Worm (Caenorhabditis elegans): ENCODE measurements around the gene C17H12.3.

Gene C17H12.3

ce11 chrIV:6757614-6758013 is 37.8 kb downstream of the C17H12.3 start:
- TF ChIP-seq fax-1 (tag; optimal IDR thresholded peaks at IDR 0.05) (no peak), hlh-8 (tag; optimal IDR thresholded peaks at IDR 0.05) (no peak), unc-42 (tag; optimal IDR thresholded peaks at IDR 0.05) (no peak), rnt-1 (tag; optimal IDR thresholded peaks at IDR 0.05) (no peak), sdc-2 (tag; optimal IDR thresholded peaks at IDR 0.05) (no peak), C08G9.2 (tag; optimal IDR thresholded peaks at IDR 0.05) (no peak), K02D7.2 (tag; optimal IDR thresholded peaks at IDR 0.05) (no peak), ceh-34 (tag; optimal IDR thresholded peaks at IDR 0.05) (no peak)

- no peak for TF ChIP-seq Y22D7AL.16 (tag; optimal IDR thresholded peaks at IDR 0.05)
- TF ChIP-seq ztf-16 (tag; optimal IDR thresholded peaks at IDR 0.05): no peak
- TF ChIP-seq gmeb-2 (tag; optimal IDR thresholded peaks at IDR 0.05): no peak
- no peak for TF ChIP-seq F13H6.1 (tag; optimal IDR thresholded peaks at IDR 0.05)
- no peak for TF ChIP-seq sdc-2 (tag; optimal IDR thresholded peaks at IDR 0.05)
- no peak for TF ChIP-seq zip-5 (tag; optimal IDR thresholded peaks at IDR 0.05)
- no peak for TF ChIP-seq ceh-30 (tag; optimal IDR thresholded peaks at IDR 0.05)
- no peak for TF ChIP-seq syd-9 (tag; optimal IDR thresholded peaks at IDR 0.05)
Measured at ce11 chrIV:6757011-6757410, 38.4 kb downstream of the C17H12.3 start, which contains the start of gene usp-4. Gene usp-4 (plus strand): TSS chrIV:6757311.

ce11 chrIV:6756374-6756773 is 39.1 kb downstream of the C17H12.3 start:
- TF ChIP-seq zip-5 (tag; optimal IDR thresholded peaks at IDR 0.05): peak; percentile 50
- TF ChIP-seq ztf-16 (tag; optimal IDR thresholded peaks at IDR 0.05): peak; percentile 60
- peak; percentile 92 for TF ChIP-seq ceh-31 (tag; optimal IDR thresholded peaks at IDR 0.05)
- TF ChIP-seq elt-4 (tag; optimal IDR thresholded peaks at IDR 0.05): no peak
- TF ChIP-seq ceh-30 (tag; optimal IDR thresholded peaks at IDR 0.05): no peak
- peak; percentile 32 for TF ChIP-seq pag-3 (tag; optimal IDR thresholded peaks at IDR 0.05; ENCODE audit: borderline replicate concordance)
- TF ChIP-seq F13H6.1 (tag; optimal IDR thresholded peaks at IDR 0.05): peak; percentile 86
- TF ChIP-seq ceh-18 (tag; optimal IDR thresholded peaks at IDR 0.05): peak; percentile 92
- TF ChIP-seq tbx-7 (tag; optimal IDR thresholded peaks at IDR 0.05): peak; percentile 44
- TF ChIP-seq hlh-30 (tag; optimal IDR thresholded peaks at IDR 0.05; ENCODE audit: insufficient read depth): no peak
- TF ChIP-seq T23F11.4 (GFP tag; optimal IDR thresholded peaks at IDR 0.05): peak; percentile 71
- TF ChIP-seq nhr-232 (tag; optimal IDR thresholded peaks at IDR 0.05): peak; percentile 67
- peak; percentile 25; the same call in 1 of the 2 replicates for TF ChIP-seq sox-2 (GFP tag; IDR thresholded peaks at IDR 0.05)
- TF ChIP-seq ceh-6 (GFP tag; optimal IDR thresholded peaks at IDR 0.05): peak; percentile 63
- TF ChIP-seq K02D7.2 (tag; optimal IDR thresholded peaks at IDR 0.05): peak; percentile 78
- TF ChIP-seq npax-4 (tag; optimal IDR thresholded peaks at IDR 0.05): peak; percentile 54
- peak; percentile 92 for TF ChIP-seq ceh-14 (tag; optimal IDR thresholded peaks at IDR 0.05)
- TF ChIP-seq dmd-4 (tag; optimal IDR thresholded peaks at IDR 0.05; ENCODE audit: borderline replicate concordance): peak; percentile 84
- peak; percentile 75 for TF ChIP-seq rnt-1 (tag; optimal IDR thresholded peaks at IDR 0.05)
- TF ChIP-seq pros-1 (tag; optimal IDR thresholded peaks at IDR 0.05): peak; percentile 41
- TF ChIP-seq ama-1 (optimal IDR thresholded peaks at IDR 0.05): no peak
- TF ChIP-seq ceh-19 (GFP tag; optimal IDR thresholded peaks at IDR 0.05): peak; percentile 90
- TF ChIP-seq ceh-34 (tag; optimal IDR thresholded peaks at IDR 0.05): peak; percentile 86
- peak; percentile 57 for TF ChIP-seq ceh-24 (tag; optimal IDR thresholded peaks at IDR 0.05)
- TF ChIP-seq nhr-11 (tag; optimal IDR thresholded peaks at IDR 0.05): no peak
- peak; percentile 74 for TF ChIP-seq unc-3 (GFP tag; conservative IDR thresholded peaks at IDR 0.05)
- peak; percentile 75 for TF ChIP-seq unc-3 (tag; optimal IDR thresholded peaks at IDR 0.05)
- TF ChIP-seq hlh-8 (tag; optimal IDR thresholded peaks at IDR 0.05): peak; percentile 82
- TF ChIP-seq ttx-3 (tag; optimal IDR thresholded peaks at IDR 0.05): peak; percentile 73
- TF ChIP-seq syd-9 (tag; optimal IDR thresholded peaks at IDR 0.05): peak; percentile 73
- TF ChIP-seq pha-2 (tag; optimal IDR thresholded peaks at IDR 0.05): peak; percentile 88
- TF ChIP-seq lin-11 (tag; optimal IDR thresholded peaks at IDR 0.05): peak; percentile 75
- peak; percentile 84 for TF ChIP-seq lim-6 (tag; optimal IDR thresholded peaks at IDR 0.05)
- peak; percentile 17 for TF ChIP-seq ahr-1 (tag; optimal IDR thresholded peaks at IDR 0.05)
- peak; percentile 85 for TF ChIP-seq sox-4 (tag; optimal IDR thresholded peaks at IDR 0.05)
- TF ChIP-seq pax-1 (tag; optimal IDR thresholded peaks at IDR 0.05): peak; percentile 50
- no peak for TF ChIP-seq ceh-9 (tag; optimal IDR thresholded peaks at IDR 0.05)
- TF ChIP-seq madf-2 (tag; optimal IDR thresholded peaks at IDR 0.05): peak; percentile 78
- TF ChIP-seq ceh-48 (tag; optimal IDR thresholded peaks at IDR 0.05): peak; percentile 54
- peak; percentile 92 for TF ChIP-seq elt-2 (tag; optimal IDR thresholded peaks at IDR 0.05)
- no peak for TF ChIP-seq pha-4 (tag; optimal IDR thresholded peaks at IDR 0.05)
- peak; percentile 89 for TF ChIP-seq nfya-1 (tag; optimal IDR thresholded peaks at IDR 0.05)
- peak; percentile 22 for TF ChIP-seq fkh-10 (GFP tag; optimal IDR thresholded peaks at IDR 0.05)

Data from whole organism, late embryonic.